Worm (Caenorhabditis elegans) whole organism, L1 larva: ENCODE results near the gene D2024.18.

ENCODE experiments used
- C16A3.4 ChIP-seq: fragments of 150-350 bp; optimal IDR thresholded peaks from 2 replicates; lab custom pipeline; 2014; ENCODE audit warnings: missing biosample characterization, missing genetic modification characterization
- ama-1 ChIP-seq: fragments of 150-350 bp; optimal IDR thresholded peaks from 2 replicates; lab custom pipeline; 2014
- ceh-63 ChIP-seq: fragments of 200-800 bp; sonication (Bioruptor generic); optimal IDR thresholded peaks from 2 replicates; lab custom pipeline; 2018; ENCODE audit warnings: mild to moderate bottlenecking, missing genetic modification characterization, missing compliant biosample characterization
- ceh-88 ChIP-seq: fragments of 200-800 bp; sonication (Bioruptor generic); IDR thresholded peaks from 2 replicates; pipeline ENCODE4 v1.3.6; 2022; ENCODE audit warnings: missing genetic modification characterization, missing compliant biosample characterization
- ces-1 ChIP-seq: fragments of 150-350 bp; optimal IDR thresholded peaks from 2 replicates; lab custom pipeline; 2014; ENCODE audit warnings: missing biosample characterization, missing genetic modification reagents, missing genetic modification characterization
- efl-1 ChIP-seq, 4 experiments: fragments of 150-350 bp; optimal IDR thresholded peaks in 3 of 4; peaks in 1 of 4; 1 replicate in 1 of 4; 2 replicates in 3 of 4; lab custom pipeline; 2014; ENCODE audit warnings: missing biosample characterization in 2 of 4, missing genetic modification characterization in 2 of 4, missing genetic modification reagents in 2 of 4
- elt-2 ChIP-seq: sonication (generic microtip); optimal IDR thresholded peaks from 2 replicates; lab custom pipeline; 2016; ENCODE audit warnings: missing genetic modification characterization, mild to moderate bottlenecking, inconsistent platforms, missing compliant biosample characterization, missing genetic modification reagents
- elt-3 ChIP-seq, 6 experiments: fragments of 150-350 bp in 1 of 6; sonication (generic microtip); optimal IDR thresholded peaks; 2 replicates each; lab custom pipeline; 2017 to 2018; ENCODE audit warnings: missing biosample characterization in 6 of 6, missing genetic modification characterization in 6 of 6, inconsistent platforms in 1 of 6
- ets-5 ChIP-seq: fragments of 200-800 bp; sonication (Bioruptor generic); IDR thresholded peaks from 2 replicates; pipeline ENCODE4 v1.3.6; 2022; ENCODE audit warnings: missing genetic modification characterization, missing compliant biosample characterization
- fkh-10 ChIP-seq: sonication (generic microtip); optimal IDR thresholded peaks from 2 replicates; lab custom pipeline; 2017; ENCODE audit warnings: missing biosample characterization, missing genetic modification reagents, missing genetic modification characterization
- fos-1 ChIP-seq: fragments of 150-350 bp; optimal IDR thresholded peaks from 2 replicates; lab custom pipeline; 2014; ENCODE audit warnings: missing biosample characterization, missing genetic modification characterization
- grh-1 ChIP-seq: fragments of 200-800 bp; sonication (Bioruptor generic); IDR thresholded peaks from 2 replicates; pipeline ENCODE4 v1.3.6; 2022; ENCODE audit warnings: missing genetic modification reagents, missing genetic modification characterization, missing compliant biosample characterization
- irx-1 ChIP-seq: sonication (generic microtip); optimal IDR thresholded peaks from 2 replicates; lab custom pipeline; 2016; ENCODE audit warnings: missing genetic modification characterization, missing compliant biosample characterization
- jun-1 ChIP-seq: fragments of 150-350 bp; optimal IDR thresholded peaks from 2 replicates; lab custom pipeline; 2014; ENCODE audit warnings: missing biosample characterization, missing genetic modification reagents, missing genetic modification characterization
- lin-13 ChIP-seq: fragments of 150-350 bp; optimal IDR thresholded peaks from 2 replicates; lab custom pipeline; 2014; ENCODE audit warnings: missing biosample characterization, missing genetic modification reagents, missing genetic modification characterization
- lin-14 ChIP-seq: fragments of 200-800 bp; sonication (Bioruptor generic); optimal IDR thresholded peaks from 2 replicates; lab custom pipeline; 2018; ENCODE audit warnings: mild to moderate bottlenecking, missing genetic modification characterization, moderate library complexity, missing compliant biosample characterization
- lin-35 ChIP-seq, 2 experiments: fragments of 150-350 bp; optimal IDR thresholded peaks; 2 replicates each; lab custom pipeline; 2014; ENCODE audit warnings: missing biosample characterization in 2 of 2, missing genetic modification characterization in 2 of 2, missing genetic modification reagents in 2 of 2
- lin-39 ChIP-seq: fragments of 150-350 bp; optimal IDR thresholded peaks from 2 replicates; lab custom pipeline; 2014; ENCODE audit warnings: missing biosample characterization, missing genetic modification reagents, missing genetic modification characterization
- mab-9 ChIP-seq: fragments of 200-800 bp; sonication (Bioruptor generic); IDR thresholded peaks from 2 replicates; pipeline ENCODE4 v1.3.6; 2022; ENCODE audit warnings: missing genetic modification reagents, missing genetic modification characterization, missing compliant biosample characterization
- mef-2 ChIP-seq: fragments of 150-350 bp; optimal IDR thresholded peaks from 2 replicates; lab custom pipeline; 2014; ENCODE audit warnings: missing biosample characterization, missing genetic modification characterization
- mep-1 ChIP-seq: fragments of 150-350 bp; optimal IDR thresholded peaks from 2 replicates; lab custom pipeline; 2014; ENCODE audit warnings: missing biosample characterization, missing genetic modification characterization
- nhr-12 ChIP-seq: sonication (generic microtip); optimal IDR thresholded peaks from 2 replicates; lab custom pipeline; 2017; ENCODE audit warnings: missing biosample characterization, missing genetic modification characterization
- nhr-19 ChIP-seq: fragments of 200-800 bp; sonication (Bioruptor generic); conservative IDR thresholded peaks from 2 replicates; pipeline ENCODE4 v1.3.6; 2022; ENCODE audit warnings: missing genetic modification characterization, missing compliant biosample characterization
- nhr-237 ChIP-seq: fragments of 150-350 bp; optimal IDR thresholded peaks from 2 replicates; lab custom pipeline; 2014; ENCODE audit warnings: missing biosample characterization, missing genetic modification characterization
- nhr-76 ChIP-seq: sonication (generic microtip); optimal IDR thresholded peaks from 2 replicates; lab custom pipeline; 2017; ENCODE audit warnings: missing biosample characterization, missing genetic modification characterization
- nhr-77 ChIP-seq: fragments of 150-350 bp; optimal IDR thresholded peaks from 2 replicates; lab custom pipeline; 2014; ENCODE audit warnings: missing biosample characterization, missing genetic modification characterization
- nhr-85 ChIP-seq: sonication (generic microtip); peaks from one replicate; lab custom pipeline; 2016; ENCODE audit warnings: missing genetic modification characterization, inconsistent platforms, missing compliant biosample characterization
- nhr-90 ChIP-seq: sonication (generic microtip); optimal IDR thresholded peaks from 2 replicates; lab custom pipeline; 2016; ENCODE audit warnings: mild to moderate bottlenecking, missing genetic modification characterization, missing compliant biosample characterization; ENCODE audit not compliant: poor library complexity
- pag-3 ChIP-seq: sonication (generic microtip); optimal IDR thresholded peaks from 2 replicates; lab custom pipeline; 2017; ENCODE audit warnings: missing genetic modification characterization, mild to moderate bottlenecking, missing compliant biosample characterization, antibody characterized with exemption, borderline replicate concordance; ENCODE audit not compliant: insufficient read depth
- pqm-1 ChIP-seq: sonication (generic microtip); optimal IDR thresholded peaks from 3 replicates; lab custom pipeline; 2017; ENCODE audit warnings: missing biosample characterization, missing genetic modification characterization
- rnt-1 ChIP-seq: sonication (generic microtip); optimal IDR thresholded peaks from 2 replicates; lab custom pipeline; 2016; ENCODE audit warnings: mild to moderate bottlenecking, missing genetic modification characterization, moderate library complexity, missing compliant biosample characterization
- skn-1 ChIP-seq: fragments of 150-350 bp; optimal IDR thresholded peaks from 2 replicates; lab custom pipeline; 2014; ENCODE audit warnings: missing biosample characterization, missing genetic modification characterization
- snu-23 ChIP-seq: sonication (generic microtip); optimal IDR thresholded peaks from 2 replicates; lab custom pipeline; 2016; ENCODE audit warnings: missing genetic modification characterization, missing compliant biosample characterization
- sptf-1 ChIP-seq: fragments of 150-350 bp; optimal IDR thresholded peaks from 2 replicates; lab custom pipeline; 2014; ENCODE audit warnings: missing biosample characterization, missing genetic modification characterization
- swsn-7 ChIP-seq: sonication (generic microtip); optimal IDR thresholded peaks from 2 replicates; lab custom pipeline; 2016; ENCODE audit warnings: missing genetic modification characterization, missing compliant biosample characterization
- unc-62 ChIP-seq: fragments of 150-350 bp; optimal IDR thresholded peaks from 2 replicates; lab custom pipeline; 2014; ENCODE audit warnings: missing biosample characterization, missing genetic modification reagents, missing genetic modification characterization
- unc-86 ChIP-seq: sonication (generic microtip); optimal IDR thresholded peaks from 2 replicates; lab custom pipeline; 2016; ENCODE audit warnings: missing genetic modification characterization, missing compliant biosample characterization
- unc-98 ChIP-seq: fragments of 200-800 bp; sonication (Bioruptor generic); IDR thresholded peaks from 2 replicates; pipeline ENCODE4 v1.3.6; 2022; ENCODE audit warnings: missing genetic modification characterization, missing compliant biosample characterization
- vab-15 ChIP-seq: sonication (generic microtip); optimal IDR thresholded peaks from 2 replicates; lab custom pipeline; 2017; ENCODE audit warnings: missing genotype, mild to moderate bottlenecking, missing genetic modification characterization, missing compliant biosample characterization
- zag-1 ChIP-seq: fragments of 150-350 bp; optimal IDR thresholded peaks from 2 replicates; lab custom pipeline; 2014; ENCODE audit warnings: missing biosample characterization, missing genetic modification characterization
- zip-4 ChIP-seq: fragments of 200-800 bp; sonication (Bioruptor generic); optimal IDR thresholded peaks from 2 replicates; lab custom pipeline; 2018; ENCODE audit warnings: mild to moderate bottlenecking, missing genetic modification characterization, moderate library complexity, missing compliant biosample characterization
- ztf-11 ChIP-seq, 2 experiments: sonication (generic microtip); optimal IDR thresholded peaks; 2 replicates each; lab custom pipeline; 2016 to 2017; ENCODE audit warnings: missing genetic modification characterization in 2 of 2, missing biosample characterization in 1 of 2, missing compliant biosample characterization in 1 of 2

Gene D2024.18

ce11 chrIV:7212769-7213168, 37.5 kb upstream of the D2024.18 start:
- TF ChIP-seq lin-13 (no peak), lin-35 (GFP tag; optimal IDR thresholded peaks at IDR 0.05; lab: Kevin White, UChicago) (peak in 1 of 2 experiments; percentile 14), mab-9 (GFP tag; lab: Robert Waterston, UW) (no peak), skn-1 (tag; lab: Kevin White, UChicago) (no peak)

ce11 chrIV:7216210-7216609, 34.0 kb upstream of the D2024.18 start:
- TF ChIP-seq elt-2: no peak
- TF ChIP-seq lin-35 (GFP tag; optimal IDR thresholded peaks at IDR 0.05; lab: Kevin White, UChicago): no peak
- no peak for TF ChIP-seq nhr-90
- no peak for TF ChIP-seq unc-62
- no peak for TF ChIP-seq swsn-7
- no peak for TF ChIP-seq lin-39
- TF ChIP-seq ama-1: no peak
- TF ChIP-seq jun-1 (tag; lab: Kevin White, UChicago): no peak
- TF ChIP-seq mep-1 (tag; lab: Kevin White, UChicago): no peak
- TF ChIP-seq nhr-237 (tag; lab: Kevin White, UChicago): no peak
- TF ChIP-seq nhr-85: no peak

- TF ChIP-seq elt-3 (tag; optimal IDR thresholded peaks at IDR 0.05; lab: Kevin White, UChicago) (no peak), mef-2 (tag; lab: Kevin White, UChicago) (no peak), irx-1 (tag; lab: Kevin White, UChicago) (no peak), nhr-12 (no peak), nhr-77 (tag; lab: Kevin White, UChicago) (no peak), unc-98 (GFP tag; lab: Robert Waterston, UW) (no peak), lin-13 (no peak), ztf-11 (tag; optimal IDR thresholded peaks at IDR 0.05; lab: Kevin White, UChicago) (no peak), jun-1 (tag; lab: Kevin White, UChicago) (no peak), zag-1 (tag; lab: Kevin White, UChicago) (no peak), pqm-1 (no peak), pag-3 (no peak)
- TF ChIP-seq, all 84 proteins: peak for 0
Measured at ce11 chrIV:7219398-7220087, 30.7 kb upstream of the D2024.18 start, which contains the start of the genes glb-23 and R13A1.1. Gene glb-23, minus strand, starts transcription at chrIV:7219498. Gene R13A1.1, plus strand, starts transcription at chrIV:7220037.

ce11 chrIV:7222088-7222487, 28.2 kb upstream of the D2024.18 start:
- TF ChIP-seq vab-15 (no peak), pqm-1 (no peak), zip-4 (GFP tag; lab: Kevin White, UChicago) (no peak), ces-1 (GFP tag; lab: Kevin White, UChicago) (no peak), ceh-88 (GFP tag; lab: Robert Waterston, UW) (no peak), fos-1 (tag; lab: Kevin White, UChicago) (no peak), grh-1 (GFP tag; lab: Robert Waterston, UW) (no peak), rnt-1 (tag; lab: Kevin White, UChicago) (no peak), mep-1 (tag; lab: Kevin White, UChicago) (no peak), snu-23 (GFP tag; lab: Kevin White, UChicago) (no peak), nhr-19 (GFP tag; lab: Robert Waterston, UW) (no peak), swsn-7 (no peak), nhr-90 (no peak), nhr-76 (tag; lab: Kevin White, UChicago) (no peak), ets-5 (GFP tag; lab: Robert Waterston, UW) (no peak), sptf-1 (tag; lab: Kevin White, UChicago) (no peak), mef-2 (tag; lab: Kevin White, UChicago) (no peak), fkh-10 (GFP tag; lab: Kevin White, UChicago) (peak; percentile 64), efl-1 (optimal IDR thresholded peaks at IDR 0.05; lab: Kevin White, UChicago) (no peak), efl-1 (GFP tag; optimal IDR thresholded peaks at IDR 0.05 in 1 of 2; lab: Kevin White, UChicago) (peak in 1 of 2 experiments; percentile 60), C16A3.4 (no peak), ceh-63 (GFP tag; lab: Kevin White, UChicago) (no peak), lin-14 (GFP tag; lab: Kevin White, UChicago) (peak; percentile 22), unc-86 (tag; lab: Kevin White, UChicago) (no peak)
